Worm (Caenorhabditis elegans) whole organism, dauer: ENCODE measurements around the gene B0302.5.

Experiments used
- unc-62 ChIP-seq: sonication (generic microtip); optimal IDR thresholded peaks from 2 replicates; lab custom pipeline; 2017; ENCODE audit warnings: missing biosample characterization, missing genetic modification reagents, missing genetic modification characterization

The B0302.5 gene

DNA sequence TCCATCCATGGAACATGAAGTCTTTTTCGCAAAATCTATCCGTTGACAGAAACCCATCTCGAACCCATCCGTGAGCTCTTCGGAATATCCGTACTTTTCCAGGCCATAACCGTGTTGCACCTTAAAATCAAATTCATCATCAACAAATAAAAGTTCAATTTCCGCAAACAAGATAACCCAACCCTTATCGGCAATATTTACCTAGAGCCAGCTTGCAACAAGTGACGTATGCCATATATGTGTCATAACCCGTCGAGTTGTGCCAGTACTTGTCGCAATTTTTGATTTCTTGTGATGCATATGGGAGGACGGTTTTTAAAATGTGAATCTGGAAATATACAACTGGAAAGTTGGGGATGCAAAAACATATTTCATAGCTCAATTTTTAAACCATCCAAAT lies 10.9 kb upstream of the B0302.5 start:
- no peak for TF ChIP-seq unc-62 (GFP tag; lab: Kevin White, UChicago)

DNA sequence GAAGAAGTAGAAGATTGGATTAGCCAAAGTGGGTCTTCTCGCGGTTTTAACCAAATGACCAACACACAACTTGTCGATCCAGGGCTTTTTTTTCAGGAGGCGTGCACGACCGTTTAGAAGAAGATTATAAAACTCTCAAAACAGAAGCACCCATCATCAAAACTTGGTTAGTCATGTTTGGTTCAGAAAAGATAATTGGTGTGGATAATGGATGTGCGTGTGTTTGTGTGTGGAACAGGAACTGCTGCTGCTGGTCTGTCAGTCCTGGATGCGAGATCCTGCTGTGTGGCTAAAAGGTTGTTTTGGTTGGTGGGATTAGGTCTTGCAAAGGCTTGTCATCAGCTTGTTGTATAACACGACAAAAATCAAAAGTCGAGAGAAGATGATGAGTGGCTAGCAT lies 8.5 kb upstream of the B0302.5 start:
- no peak for TF ChIP-seq unc-62 (GFP tag; lab: Kevin White, UChicago)

DNA sequence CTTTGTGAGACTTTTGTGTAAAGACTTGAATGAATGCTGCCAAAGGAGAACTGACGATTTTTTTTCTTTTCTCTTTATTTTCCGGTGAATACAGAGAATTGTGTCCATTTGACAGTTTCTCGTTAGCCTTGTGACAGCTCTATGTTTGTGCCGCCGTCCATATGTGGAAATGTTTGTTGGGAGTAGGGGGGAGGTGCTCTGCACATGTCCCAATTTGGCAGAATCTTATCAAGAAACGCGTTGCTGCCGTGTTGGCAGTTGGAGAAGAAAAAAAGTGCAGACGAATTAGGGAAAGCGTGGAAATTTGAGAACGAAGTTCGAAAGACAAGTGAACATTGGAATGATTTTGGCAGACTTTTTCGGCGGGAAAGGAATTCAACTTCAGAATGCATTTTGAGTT lies 2.9 kb upstream of the B0302.5 start:
- no peak for TF ChIP-seq unc-62 (GFP tag; lab: Kevin White, UChicago)

ce11 chrX:17185696-17186430 lies 9.1 kb downstream of the B0302.5 start, which contains the start of gene sid-3:
sid-3 (plus strand) TSS chrX:17186380.
- TF ChIP-seq unc-62 (GFP tag; lab: Kevin White, UChicago), result no peak

ce11 chrX:17184363-17184762 lies 10.6 kb downstream of the B0302.5 start:
- no peak for TF ChIP-seq unc-62 (GFP tag; lab: Kevin White, UChicago)

- TF ChIP-seq unc-62 (GFP tag; lab: Kevin White, UChicago), result no peak
Measured at ce11 chrX:17181220-17181619, 13.7 kb downstream of the B0302.5 start.

DNA sequence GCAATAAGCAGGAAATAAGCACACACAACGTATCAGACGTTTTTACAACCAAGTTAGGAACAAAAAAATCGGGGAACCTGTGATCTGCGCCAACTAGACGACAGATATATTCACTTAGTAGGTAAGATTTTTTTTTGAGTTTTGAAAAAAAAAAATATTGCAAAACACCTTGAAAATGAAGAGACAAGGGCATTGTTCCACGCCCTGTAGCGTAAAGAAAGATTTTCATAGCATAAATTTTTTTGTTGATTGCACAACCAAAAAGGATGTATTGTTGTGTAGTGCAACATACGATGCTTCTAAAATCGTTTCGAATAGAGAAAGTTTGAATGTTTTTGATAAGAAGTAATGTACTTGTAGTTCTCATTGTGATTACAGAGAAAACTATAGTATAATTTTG lies 14.8 kb downstream of the B0302.5 start:
- TF ChIP-seq unc-62 (GFP tag; lab: Kevin White, UChicago), result no peak

ce11 chrX:17178239-17178638 lies 16.7 kb downstream of the B0302.5 start, which contains the start of gene B0302.2:
B0302.2 (plus strand) TSS chrX:17178539.
- no peak for TF ChIP-seq unc-62 (GFP tag; lab: Kevin White, UChicago)

DNA sequence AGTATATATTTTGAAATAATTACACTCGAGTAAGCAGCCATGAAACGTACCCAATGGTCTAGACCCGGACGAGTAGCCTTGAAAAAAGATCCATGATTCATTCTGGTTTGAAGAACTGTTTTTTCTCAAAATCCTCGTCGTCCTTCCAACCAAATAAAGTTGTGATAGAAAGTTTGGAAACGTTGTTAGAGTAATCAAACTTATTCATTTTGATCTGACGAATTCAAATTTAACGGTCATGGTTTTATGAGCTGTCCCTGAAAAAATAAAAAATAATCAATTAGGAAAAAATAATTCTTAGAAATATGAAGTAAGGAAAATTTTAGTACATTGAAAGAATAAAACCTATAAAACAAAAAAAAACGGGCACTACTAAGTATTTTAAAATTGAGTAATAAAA lies 18.3 kb downstream of the B0302.5 start, which contains the start of gene B0302.4:
Gene B0302.4, minus strand, starts transcription at position 101 of the 400 bp plus-strand sequence.
- TF ChIP-seq unc-62 (GFP tag; lab: Kevin White, UChicago), result no peak

- TF ChIP-seq unc-62 (GFP tag; lab: Kevin White, UChicago), result no peak
Measured at ce11 chrX:17170401-17170800, 24.5 kb downstream of the B0302.5 start.

- no peak for TF ChIP-seq unc-62 (GFP tag; lab: Kevin White, UChicago)
Measured at ce11 chrX:17168086-17168485, 26.9 kb downstream of the B0302.5 start.

DNA sequence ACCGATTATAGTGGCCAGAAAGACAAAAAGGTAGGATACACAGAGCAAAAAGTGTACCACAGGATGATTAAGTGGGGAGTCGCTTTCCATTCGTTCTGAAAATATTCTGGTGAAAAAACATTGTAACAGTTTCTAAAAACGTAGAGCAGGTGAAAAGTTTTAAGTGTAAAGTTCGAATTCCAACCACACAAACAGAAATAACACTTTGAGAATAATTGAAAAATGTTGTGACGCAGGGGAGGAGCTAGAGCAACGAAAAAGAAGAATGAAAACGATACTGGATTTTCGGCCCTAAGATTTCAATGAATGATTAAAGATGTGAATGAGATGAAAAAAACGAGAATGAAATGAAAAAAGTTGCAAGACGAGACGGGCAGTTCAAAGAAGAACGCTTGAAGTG lies 37.1 kb downstream of the B0302.5 start, which contains the start of gene npr-21:
Gene npr-21, minus strand, starts transcription at position 101 of the 400 bp plus-strand sequence.
- no peak for TF ChIP-seq unc-62 (GFP tag; lab: Kevin White, UChicago)

- no peak for TF ChIP-seq unc-62 (GFP tag; lab: Kevin White, UChicago)
Measured at ce11 chrX:17157089-17157488, 37.8 kb downstream of the B0302.5 start.

DNA sequence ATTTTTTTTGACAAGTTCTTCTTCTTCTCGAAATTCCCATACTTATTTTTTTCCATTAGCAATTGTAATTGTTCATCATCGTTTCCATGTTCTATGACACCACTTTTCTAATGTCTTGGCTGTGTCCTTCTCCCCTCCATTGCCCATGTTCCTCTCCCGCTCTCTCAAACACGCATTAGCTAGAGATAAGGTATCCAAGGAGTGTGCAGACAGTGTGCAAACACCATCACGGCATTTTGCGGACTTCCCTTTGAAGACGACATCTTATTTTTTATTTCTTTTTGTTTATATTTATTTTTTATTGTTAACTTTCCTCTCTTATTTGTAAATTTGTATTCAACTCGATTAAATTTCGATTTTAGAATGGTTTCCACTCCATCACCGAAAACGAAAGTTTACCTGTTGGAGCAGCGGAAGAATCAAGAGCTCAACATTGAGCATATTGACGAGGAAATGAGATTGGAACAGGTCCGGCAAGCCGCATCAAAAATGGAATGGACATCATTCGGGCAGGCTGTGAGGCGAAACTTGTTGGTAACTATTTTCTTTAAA lies 43.7 kb downstream of the B0302.5 start, which contains the start of gene mdt-1.2:
Gene mdt-1.2, plus strand, starts transcription at position 363 of the 552 bp plus-strand sequence.
- TF ChIP-seq unc-62 (GFP tag; lab: Kevin White, UChicago), result no peak

- TF ChIP-seq unc-62 (GFP tag; lab: Kevin White, UChicago), result no peak
Measured at ce11 chrX:17149877-17150490, 45.0 kb downstream of the B0302.5 start, which contains the start of gene T23C6.4. T23C6.4 (minus strand) TSS chrX:17149927.

DNA sequence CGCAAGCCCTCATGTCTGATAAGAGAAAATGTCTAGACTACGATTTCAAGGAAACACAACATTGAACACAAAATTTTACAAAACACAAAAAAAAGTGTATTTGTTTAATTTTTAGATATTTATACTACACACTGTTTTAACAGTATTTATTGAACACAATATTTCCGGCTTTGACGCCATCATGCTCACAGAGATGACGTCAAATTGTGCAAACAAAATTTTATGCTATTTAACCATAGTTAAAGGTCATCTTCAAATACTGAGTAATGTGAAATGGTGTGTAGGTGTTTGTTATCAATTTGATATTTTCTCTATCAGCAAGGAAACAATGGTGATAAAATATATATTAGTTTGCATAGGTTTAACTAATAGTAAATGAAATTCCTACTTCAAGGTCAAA lies 48.4 kb downstream of the B0302.5 start:
- no peak for TF ChIP-seq unc-62 (GFP tag; lab: Kevin White, UChicago)
